Worm (Caenorhabditis elegans) whole organism, L4/young adult: ENCODE measurements around the gene noah-2.

Source experiments
- W03F9.2 ChIP-seq: fragments of 150-350 bp; optimal IDR thresholded peaks from 2 replicates; lab custom pipeline; 2014; ENCODE audit warnings: missing biosample characterization, missing genetic modification characterization
- dao-5 ChIP-seq: sonication (generic microtip); optimal IDR thresholded peaks from 2 replicates; lab custom pipeline; 2016; ENCODE audit warnings: missing genotype, missing genetic modification characterization, moderate library complexity, missing compliant biosample characterization
- him-1 ChIP-seq: sonication (generic microtip); optimal IDR thresholded peaks from 2 replicates; lab custom pipeline; 2016; ENCODE audit warnings: missing genotype, missing genetic modification reagents, missing genetic modification characterization, missing compliant biosample characterization

- TF ChIP-seq him-1 (tag; lab: Kevin White, UChicago) (no peak), W03F9.2 (tag; lab: Kevin White, UChicago) (no peak), dao-5 (tag; lab: Kevin White, UChicago) (no peak)
Observed at ce11 chrIV:14106274-14106673, 15.2 kb downstream of the noah-2 start, which contains the start of gene ins-34.
